Worm (Caenorhabditis elegans): ENCODE results near the gene C55A6.7.

C55A6.7 gene

ce11 chrV:11543564-11543963 is 23.2 kb upstream of the C55A6.7 start, which contains the start of gene F38B7.2:
TSS of gene F38B7.2 (plus strand) at chrV:11543963.
- TF ChIP-seq tra-4 (tag; optimal IDR thresholded peaks at IDR 0.05) (no peak), sea-1 (GFP tag; conservative IDR thresholded peaks at IDR 0.05) (no peak), B0310.2 (tag; optimal IDR thresholded peaks at IDR 0.05) (no peak), hnd-1 (tag; optimal IDR thresholded peaks at IDR 0.05) (no peak), flt-1 (GFP tag; IDR thresholded peaks at IDR 0.05) (no peak), hmg-4 (GFP tag; optimal IDR thresholded peaks at IDR 0.05) (no peak), scrt-1 (GFP tag; IDR thresholded peaks at IDR 0.05) (no peak), F13C5.2 (tag; optimal IDR thresholded peaks at IDR 0.05) (no peak), tbx-11 (GFP tag; IDR thresholded peaks at IDR 0.05) (no peak), hmbx-1 (tag; optimal IDR thresholded peaks at IDR 0.05) (no peak), pes-1 (GFP tag; IDR thresholded peaks at IDR 0.05) (no peak), tbx-37 (GFP tag; conservative IDR thresholded peaks at IDR 0.05) (no peak), ceh-13 (GFP tag; optimal IDR thresholded peaks at IDR 0.05) (no peak), aly-1 (tag; optimal IDR thresholded peaks at IDR 0.05) (no peak), ets-7 (tag; optimal IDR thresholded peaks at IDR 0.05) (no peak), ama-1 (optimal IDR thresholded peaks at IDR 0.05) (no peak), ceh-36 (tag; optimal IDR thresholded peaks at IDR 0.05) (no peak)

- no peak for TF ChIP-seq B0310.2 (tag; optimal IDR thresholded peaks at IDR 0.05)
- no peak for TF ChIP-seq tra-4 (tag; optimal IDR thresholded peaks at IDR 0.05)
- TF ChIP-seq flt-1 (GFP tag; IDR thresholded peaks at IDR 0.05), result no peak
- no peak for TF ChIP-seq sea-1 (GFP tag; conservative IDR thresholded peaks at IDR 0.05)
- no peak for TF ChIP-seq hnd-1 (tag; optimal IDR thresholded peaks at IDR 0.05)
- TF ChIP-seq ceh-13 (GFP tag; optimal IDR thresholded peaks at IDR 0.05), result no peak
- TF ChIP-seq ets-7 (tag; optimal IDR thresholded peaks at IDR 0.05), result no peak
- no peak for TF ChIP-seq ceh-36 (tag; optimal IDR thresholded peaks at IDR 0.05)
- no peak for TF ChIP-seq scrt-1 (GFP tag; IDR thresholded peaks at IDR 0.05)
- TF ChIP-seq tbx-11 (GFP tag; IDR thresholded peaks at IDR 0.05), result no peak
- no peak for TF ChIP-seq F13C5.2 (tag; optimal IDR thresholded peaks at IDR 0.05)
- no peak for TF ChIP-seq hmg-4 (GFP tag; optimal IDR thresholded peaks at IDR 0.05)
- TF ChIP-seq hmbx-1 (tag; optimal IDR thresholded peaks at IDR 0.05), result no peak
- TF ChIP-seq aly-1 (tag; optimal IDR thresholded peaks at IDR 0.05), result no peak
- TF ChIP-seq tbx-37 (GFP tag; conservative IDR thresholded peaks at IDR 0.05), result no peak
- no peak for TF ChIP-seq ama-1 (optimal IDR thresholded peaks at IDR 0.05)
- no peak for TF ChIP-seq pes-1 (GFP tag; IDR thresholded peaks at IDR 0.05)
These were observed 21.0 kb upstream of the C55A6.7 start for ce11 chrV:11541284-11541683.

ce11 chrV:11539502-11539901 is 19.2 kb upstream of the C55A6.7 start:
- TF ChIP-seq tbx-11 (GFP tag; IDR thresholded peaks at IDR 0.05) (no peak), pes-1 (GFP tag; IDR thresholded peaks at IDR 0.05) (no peak), hmbx-1 (tag; optimal IDR thresholded peaks at IDR 0.05) (no peak), hmg-4 (GFP tag; optimal IDR thresholded peaks at IDR 0.05) (no peak), scrt-1 (GFP tag; IDR thresholded peaks at IDR 0.05) (no peak), aly-1 (tag; optimal IDR thresholded peaks at IDR 0.05) (no peak), F13C5.2 (tag; optimal IDR thresholded peaks at IDR 0.05) (no peak), ets-7 (tag; optimal IDR thresholded peaks at IDR 0.05) (no peak)

- no peak for TF ChIP-seq ets-7 (tag; optimal IDR thresholded peaks at IDR 0.05)
- no peak for TF ChIP-seq hnd-1 (tag; optimal IDR thresholded peaks at IDR 0.05)
- no peak for TF ChIP-seq flt-1 (GFP tag; IDR thresholded peaks at IDR 0.05)
- TF ChIP-seq tbx-11 (GFP tag; IDR thresholded peaks at IDR 0.05), result no peak
- no peak for TF ChIP-seq tbx-37 (GFP tag; conservative IDR thresholded peaks at IDR 0.05)
- no peak for TF ChIP-seq ceh-13 (GFP tag; optimal IDR thresholded peaks at IDR 0.05)
- TF ChIP-seq pes-1 (GFP tag; IDR thresholded peaks at IDR 0.05), result no peak
- no peak for TF ChIP-seq F13C5.2 (tag; optimal IDR thresholded peaks at IDR 0.05)
- TF ChIP-seq aly-1 (tag; optimal IDR thresholded peaks at IDR 0.05), result no peak
- no peak for TF ChIP-seq scrt-1 (GFP tag; IDR thresholded peaks at IDR 0.05)
- TF ChIP-seq hmg-4 (GFP tag; optimal IDR thresholded peaks at IDR 0.05), result no peak
These were observed 16.3 kb upstream of the C55A6.7 start for ce11 chrV:11536667-11537066.

- TF ChIP-seq hnd-1 (tag; optimal IDR thresholded peaks at IDR 0.05) (no peak), ets-7 (tag; optimal IDR thresholded peaks at IDR 0.05) (no peak), tbx-11 (GFP tag; IDR thresholded peaks at IDR 0.05) (no peak), B0310.2 (tag; optimal IDR thresholded peaks at IDR 0.05) (no peak), ceh-36 (tag; optimal IDR thresholded peaks at IDR 0.05) (no peak), scrt-1 (GFP tag; IDR thresholded peaks at IDR 0.05) (no peak), aly-1 (tag; optimal IDR thresholded peaks at IDR 0.05) (no peak), F13C5.2 (tag; optimal IDR thresholded peaks at IDR 0.05) (no peak), sea-1 (GFP tag; conservative IDR thresholded peaks at IDR 0.05) (no peak), hmg-4 (GFP tag; optimal IDR thresholded peaks at IDR 0.05) (no peak)
These were observed 15.3 kb upstream of the C55A6.7 start for ce11 chrV:11535504-11536062.

- TF ChIP-seq B0310.2 (tag; optimal IDR thresholded peaks at IDR 0.05) (no peak), ama-1 (optimal IDR thresholded peaks at IDR 0.05) (no peak), sea-1 (GFP tag; conservative IDR thresholded peaks at IDR 0.05) (no peak), ceh-13 (GFP tag; optimal IDR thresholded peaks at IDR 0.05) (no peak), hmg-4 (GFP tag; optimal IDR thresholded peaks at IDR 0.05) (no peak), pes-1 (GFP tag; IDR thresholded peaks at IDR 0.05) (no peak), flt-1 (GFP tag; IDR thresholded peaks at IDR 0.05) (no peak), ceh-36 (tag; optimal IDR thresholded peaks at IDR 0.05) (no peak), hnd-1 (tag; optimal IDR thresholded peaks at IDR 0.05) (no peak), hmbx-1 (tag; optimal IDR thresholded peaks at IDR 0.05) (no peak), aly-1 (tag; optimal IDR thresholded peaks at IDR 0.05) (no peak), scrt-1 (GFP tag; IDR thresholded peaks at IDR 0.05) (no peak), tra-4 (tag; optimal IDR thresholded peaks at IDR 0.05) (no peak), F13C5.2 (tag; optimal IDR thresholded peaks at IDR 0.05) (no peak), tbx-11 (GFP tag; IDR thresholded peaks at IDR 0.05) (no peak), tbx-37 (GFP tag; conservative IDR thresholded peaks at IDR 0.05) (no peak), ets-7 (tag; optimal IDR thresholded peaks at IDR 0.05) (no peak)
These were observed 14.3 kb upstream of the C55A6.7 start for ce11 chrV:11534495-11535189.

Data from whole organism, early embryonic.